Worm (Caenorhabditis elegans) whole organism, L4/young adult: ENCODE measurements around the gene srlf-3.

Experiments used
- W03F9.2 ChIP-seq: fragments of 150-350 bp; optimal IDR thresholded peaks from 2 replicates; lab custom pipeline; 2014; ENCODE audit warnings: missing biosample characterization, missing genetic modification characterization
- dao-5 ChIP-seq: sonication (generic microtip); optimal IDR thresholded peaks from 2 replicates; lab custom pipeline; 2016; ENCODE audit warnings: missing genotype, missing genetic modification characterization, moderate library complexity, missing compliant biosample characterization
- him-1 ChIP-seq: sonication (generic microtip); optimal IDR thresholded peaks from 2 replicates; lab custom pipeline; 2016; ENCODE audit warnings: missing genotype, missing genetic modification reagents, missing genetic modification characterization, missing compliant biosample characterization

srlf-3 gene

DNA sequence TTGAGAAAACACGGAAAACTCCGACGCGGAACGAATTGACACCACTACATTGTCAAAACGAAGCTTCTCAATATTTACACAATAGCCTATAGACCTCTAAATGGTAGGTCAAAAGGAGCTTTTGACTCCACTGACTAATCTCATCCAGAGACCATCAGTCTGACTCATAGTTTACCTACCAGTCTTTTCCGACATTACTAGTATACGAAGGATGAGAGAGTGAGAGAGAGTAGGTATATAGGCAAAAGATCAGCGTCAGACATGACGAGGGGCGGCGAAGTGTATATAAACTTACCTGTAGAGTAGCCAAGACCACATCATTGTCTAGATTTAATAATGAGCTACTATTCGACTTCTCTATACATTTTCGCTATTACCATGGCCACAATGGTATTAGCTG is at the start of gene srlf-3:
srlf-3 (plus strand) TSS at position 301 of the 400 bp plus-strand sequence.
- TF ChIP-seq dao-5 (tag; lab: Kevin White, UChicago) (no peak), him-1 (tag; lab: Kevin White, UChicago) (no peak), W03F9.2 (tag; lab: Kevin White, UChicago) (no peak)

DNA sequence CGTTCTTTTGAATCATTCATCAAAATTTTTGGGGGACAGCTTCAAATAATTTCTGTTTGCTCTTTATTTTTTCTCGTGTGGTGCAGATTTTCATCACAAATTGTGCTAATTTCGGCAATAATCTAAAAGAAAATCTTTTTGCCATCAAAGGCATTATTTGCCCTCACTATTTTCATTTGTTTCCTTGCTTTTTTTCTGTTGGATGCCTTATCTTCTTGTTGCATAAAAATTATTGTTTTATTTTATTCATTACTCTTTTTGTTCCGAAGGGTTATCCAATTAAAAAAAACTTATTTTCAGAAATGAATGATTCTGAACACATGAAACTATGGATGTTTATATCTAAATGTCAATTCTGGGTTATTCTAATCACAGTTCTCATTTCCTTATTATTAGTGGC is 40.4 kb upstream of the srlf-3 start, which contains the start of gene T01B11.1:
T01B11.1 (plus strand) TSS at position 301 of the 400 bp plus-strand sequence.
- TF ChIP-seq him-1 (tag; lab: Kevin White, UChicago) (no peak), dao-5 (tag; lab: Kevin White, UChicago) (no peak), W03F9.2 (tag; lab: Kevin White, UChicago) (no peak)

- TF ChIP-seq dao-5 (tag; lab: Kevin White, UChicago) (no peak), him-1 (tag; lab: Kevin White, UChicago) (no peak), W03F9.2 (tag; lab: Kevin White, UChicago) (no peak)
Observed at ce11 chrIV:8449869-8450268, 37.4 kb upstream of the srlf-3 start.

ce11 chrIV:8450534-8450933 is 36.7 kb upstream of the srlf-3 start:
- TF ChIP-seq him-1 (tag; lab: Kevin White, UChicago) (no peak), W03F9.2 (tag; lab: Kevin White, UChicago) (no peak), dao-5 (tag; lab: Kevin White, UChicago) (no peak)

- no peak for TF ChIP-seq him-1 (tag; lab: Kevin White, UChicago)
- no peak for TF ChIP-seq dao-5 (tag; lab: Kevin White, UChicago)
- TF ChIP-seq W03F9.2 (tag; lab: Kevin White, UChicago) = no peak
Observed at ce11 chrIV:8451709-8452248, 35.5 kb upstream of the srlf-3 start, which contains the start of gene eppl-1. Gene eppl-1 (minus strand): TSS chrIV:8451759.

DNA sequence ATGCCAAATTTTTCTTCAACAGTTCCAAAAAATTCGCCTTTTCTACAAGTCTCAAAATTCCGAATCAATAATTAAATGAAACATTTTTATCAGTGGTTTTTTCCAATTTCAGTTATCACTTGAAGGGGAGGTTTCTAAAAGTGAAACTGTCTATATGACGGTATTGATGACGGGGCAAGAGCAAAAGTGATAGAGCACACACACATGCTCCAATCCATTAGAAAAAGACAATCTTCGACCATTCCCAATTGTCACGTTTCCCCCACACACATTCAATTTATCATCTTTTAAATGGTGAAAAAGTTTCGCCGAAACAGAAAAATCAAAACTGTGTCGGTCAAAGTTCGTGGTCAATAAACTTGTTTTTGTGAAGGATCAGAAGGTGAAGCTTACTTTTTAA is 34.1 kb upstream of the srlf-3 start:
- TF ChIP-seq W03F9.2 (tag; lab: Kevin White, UChicago) (no peak), him-1 (tag; lab: Kevin White, UChicago) (no peak), dao-5 (tag; lab: Kevin White, UChicago) (no peak)

DNA sequence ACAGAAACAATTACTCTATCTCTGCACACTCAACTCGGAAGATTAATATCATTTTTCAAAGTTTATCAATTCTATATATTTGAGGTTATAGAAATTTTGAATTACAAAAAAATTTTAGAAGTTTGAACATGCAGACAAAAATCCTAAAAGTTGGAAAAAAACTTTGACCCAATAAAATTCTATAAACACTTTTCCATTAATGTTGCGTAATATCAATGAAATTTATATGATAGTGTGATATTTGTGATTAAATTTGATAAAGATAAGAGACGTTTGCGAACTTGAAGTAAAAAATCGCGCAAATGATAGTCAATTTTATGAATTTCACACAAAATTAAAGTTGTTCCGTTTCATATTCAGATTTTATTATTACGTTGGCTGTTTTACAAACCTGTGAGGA is 33.2 kb upstream of the srlf-3 start:
- no peak for TF ChIP-seq him-1 (tag; lab: Kevin White, UChicago)
- no peak for TF ChIP-seq W03F9.2 (tag; lab: Kevin White, UChicago)
- no peak for TF ChIP-seq dao-5 (tag; lab: Kevin White, UChicago)

DNA sequence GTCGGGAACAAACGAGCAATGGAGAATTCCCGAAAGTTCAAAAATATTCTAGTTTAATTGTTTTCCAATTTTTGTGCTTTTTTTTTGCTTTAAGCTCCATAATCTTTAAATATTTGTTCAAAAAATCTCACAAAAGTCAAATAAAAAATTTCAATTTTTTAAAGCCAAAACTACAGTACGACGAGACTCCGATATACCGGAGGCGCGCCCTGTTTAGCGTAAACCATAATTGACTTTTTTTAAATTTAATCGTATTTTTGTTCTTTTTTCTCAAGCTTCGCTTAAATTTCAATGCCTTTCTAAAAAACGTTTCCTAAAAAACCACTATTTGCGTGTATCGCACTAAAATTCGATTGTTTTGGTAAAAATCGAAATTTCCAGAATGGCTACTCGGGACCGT is 30.4 kb upstream of the srlf-3 start, which contains the start of gene syx-4:
syx-4 (plus strand) TSS at position 382 of the 400 bp plus-strand sequence.
- no peak for TF ChIP-seq him-1 (tag; lab: Kevin White, UChicago)
- TF ChIP-seq dao-5 (tag; lab: Kevin White, UChicago) = no peak
- no peak for TF ChIP-seq W03F9.2 (tag; lab: Kevin White, UChicago)

- TF ChIP-seq him-1 (tag; lab: Kevin White, UChicago) = no peak
- TF ChIP-seq dao-5 (tag; lab: Kevin White, UChicago) = no peak
- no peak for TF ChIP-seq W03F9.2 (tag; lab: Kevin White, UChicago)
Observed at ce11 chrIV:8460208-8460607, 27.1 kb upstream of the srlf-3 start, which contains the start of gene ant-1.4. Gene ant-1.4 (minus strand): TSS chrIV:8460308.

- TF ChIP-seq dao-5 (tag; lab: Kevin White, UChicago) (no peak), W03F9.2 (tag; lab: Kevin White, UChicago) (no peak), him-1 (tag; lab: Kevin White, UChicago) (no peak)
Observed at ce11 chrIV:8461177-8461576, 26.1 kb upstream of the srlf-3 start.

DNA sequence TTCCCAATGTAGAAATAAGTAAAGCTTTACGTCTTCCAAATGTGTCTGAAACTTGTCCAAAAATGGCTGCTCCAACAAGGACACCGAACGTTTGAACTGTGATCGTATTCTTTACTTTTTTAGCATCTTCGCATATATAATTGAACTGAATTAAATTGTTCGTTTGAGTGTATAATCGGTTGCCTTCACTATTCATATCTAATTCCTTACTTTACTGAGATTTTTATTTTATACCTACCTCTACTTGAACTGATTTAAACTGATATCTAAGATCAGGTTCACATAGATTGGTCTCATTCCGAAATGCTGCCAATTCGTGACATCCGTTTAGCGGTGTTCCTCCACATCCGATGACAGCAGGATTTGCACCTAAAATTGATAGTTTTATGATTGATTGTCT is 24.9 kb upstream of the srlf-3 start:
- TF ChIP-seq him-1 (tag; lab: Kevin White, UChicago) (no peak), W03F9.2 (tag; lab: Kevin White, UChicago) (no peak)

- TF ChIP-seq dao-5 (tag; lab: Kevin White, UChicago) = no peak
- TF ChIP-seq W03F9.2 (tag; lab: Kevin White, UChicago) = no peak
- no peak for TF ChIP-seq him-1 (tag; lab: Kevin White, UChicago)
Observed at ce11 chrIV:8463069-8463468, 24.2 kb upstream of the srlf-3 start.

ce11 chrIV:8463716-8464115 is 23.6 kb upstream of the srlf-3 start, which contains the start of gene str-176:
Gene str-176 (minus strand): TSS chrIV:8463816.
- TF ChIP-seq him-1 (tag; lab: Kevin White, UChicago) (no peak), W03F9.2 (tag; lab: Kevin White, UChicago) (no peak), dao-5 (tag; lab: Kevin White, UChicago) (no peak)

DNA sequence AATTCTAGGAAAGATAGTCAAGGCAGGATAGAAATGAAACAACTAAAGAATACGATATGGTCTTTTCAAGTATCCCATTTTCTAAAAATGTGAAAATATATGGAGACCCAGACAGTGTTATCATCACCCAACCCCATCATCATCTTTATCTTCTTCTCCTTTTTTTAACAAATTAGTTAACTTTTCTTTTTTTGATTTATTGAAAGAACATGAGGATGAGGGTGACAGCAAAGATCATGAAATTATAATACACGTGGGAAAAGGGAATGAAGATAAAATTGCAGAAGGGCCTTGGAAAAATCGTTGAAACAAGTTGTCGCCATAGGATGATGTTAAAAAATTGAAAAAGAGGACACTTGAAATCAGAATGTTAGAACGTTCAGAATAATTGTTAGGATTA is 23.1 kb upstream of the srlf-3 start:
- TF ChIP-seq him-1 (tag; lab: Kevin White, UChicago) = no peak
- no peak for TF ChIP-seq dao-5 (tag; lab: Kevin White, UChicago)
- no peak for TF ChIP-seq W03F9.2 (tag; lab: Kevin White, UChicago)
